Fruit fly (Drosophila melanogaster) whole organism, embryonic: Measurements from ENCODE around the gene CG5160.

Experiments
- BEAF-32 ChIP-seq: fragments of 200-800 bp; sonication (Bioruptor generic); optimal IDR thresholded peaks from 3 replicates; lab custom pipeline; 2017; ENCODE audit warnings: missing biosample characterization, missing genetic modification characterization, mild to moderate bottlenecking, moderate library complexity, missing genetic modification reagents
- CG10209 ChIP-seq: fragments of 200-800 bp; sonication (Bioruptor generic); optimal IDR thresholded peaks from 3 replicates; lab custom pipeline; 2017; ENCODE audit warnings: missing biosample characterization, mild to moderate bottlenecking, missing genetic modification characterization, missing genetic modification reagents
- CG10267 ChIP-seq: fragments of 200-800 bp; sonication (Bioruptor generic); optimal IDR thresholded peaks from 2 replicates; lab custom pipeline; 2018; ENCODE audit warnings: missing biosample characterization, mild to moderate bottlenecking, missing genetic modification characterization, moderate library complexity
- CG10565 ChIP-seq: fragments of 200-800 bp; sonication (Bioruptor generic); optimal IDR thresholded peaks from 3 replicates; lab custom pipeline; 2016; ENCODE audit warnings: missing biosample characterization, mild to moderate bottlenecking, missing genetic modification characterization
- CG11398 ChIP-seq: fragments of 200-800 bp; sonication (Bioruptor generic); optimal IDR thresholded peaks from 2 replicates; lab custom pipeline; 2016; ENCODE audit warnings: missing biosample characterization, missing genetic modification characterization
- CG11696 ChIP-seq: fragments of 200-800 bp; sonication (Bioruptor generic); IDR thresholded peaks from 2 replicates; pipeline ENCODE4 v1.3.6; 2022; ENCODE audit warnings: missing biosample characterization, missing genetic modification characterization
- CG12219 ChIP-seq: fragments of 200-800 bp; sonication (Bioruptor generic); optimal IDR thresholded peaks from 3 replicates; lab custom pipeline; 2018; ENCODE audit warnings: missing biosample characterization, mild to moderate bottlenecking, missing genetic modification characterization
- CG12391 ChIP-seq: fragments of 200-800 bp; sonication (Bioruptor generic); optimal IDR thresholded peaks from 3 replicates; lab custom pipeline; 2018; ENCODE audit warnings: missing biosample characterization, mild to moderate bottlenecking, missing genetic modification characterization, moderate library complexity
- CG14965 ChIP-seq: fragments of 200-800 bp; sonication (Bioruptor generic); optimal IDR thresholded peaks from 2 replicates; lab custom pipeline; 2016; ENCODE audit warnings: missing biosample characterization, missing genetic modification characterization, borderline replicate concordance
- CG15601 ChIP-seq: fragments of 200-800 bp; sonication (Bioruptor generic); optimal IDR thresholded peaks from 3 replicates; lab custom pipeline; 2019; ENCODE audit warnings: missing biosample characterization, mild to moderate bottlenecking, missing genetic modification characterization, moderate library complexity
- CG17568 ChIP-seq: fragments of 200-800 bp; sonication (Bioruptor generic); optimal IDR thresholded peaks from 2 replicates; lab custom pipeline; 2018; ENCODE audit warnings: missing biosample characterization, mild to moderate bottlenecking, missing genetic modification characterization, moderate library complexity
- CG18262 ChIP-seq: fragments of 200-800 bp; optimal IDR thresholded peaks from 3 replicates; lab custom pipeline; 2019; ENCODE audit warnings: missing biosample characterization, mild to moderate bottlenecking, missing genetic modification characterization, moderate library complexity
- CG1832 ChIP-seq: fragments of 200-800 bp; sonication (Bioruptor generic); optimal IDR thresholded peaks from 2 replicates; lab custom pipeline; 2017; ENCODE audit warnings: missing biosample characterization, mild to moderate bottlenecking, missing genetic modification characterization, inconsistent platforms
- CG2678 ChIP-seq: fragments of 200-800 bp; sonication (Bioruptor generic); optimal IDR thresholded peaks from 3 replicates; lab custom pipeline; 2019; ENCODE audit warnings: missing biosample characterization, mild to moderate bottlenecking, missing genetic modification characterization, moderate library complexity
- CG30020 ChIP-seq: fragments of 200-800 bp; optimal IDR thresholded peaks from 2 replicates; lab custom pipeline; 2019; ENCODE audit warnings: missing biosample characterization, mild to moderate bottlenecking, missing genetic modification characterization, moderate library complexity
- CG32767 ChIP-seq: fragments of 200-800 bp; sonication (Bioruptor generic); IDR thresholded peaks from 2 replicates; pipeline ENCODE4 v1.3.6; 2022; ENCODE audit warnings: missing biosample characterization, missing genetic modification characterization
- CG6175 ChIP-seq: fragments of 200-800 bp; sonication (Bioruptor generic); IDR thresholded peaks from 3 replicates; pipeline ENCODE4 v1.3.6; 2022; ENCODE audit warnings: missing biosample characterization, missing genetic modification characterization
- CG6654 ChIP-seq: fragments of 200-800 bp; sonication (Bioruptor generic); optimal IDR thresholded peaks from 2 replicates; lab custom pipeline; 2017; ENCODE audit warnings: missing biosample characterization, mild to moderate bottlenecking, missing genetic modification characterization
- CG6683 ChIP-seq: fragments of 200-800 bp; sonication (Bioruptor generic); optimal IDR thresholded peaks from 2 replicates; lab custom pipeline; 2017; ENCODE audit warnings: missing biosample characterization, mild to moderate bottlenecking, missing genetic modification characterization, missing genetic modification reagents
- CG8924 ChIP-seq: fragments of 200-800 bp; optimal IDR thresholded peaks from 3 replicates; lab custom pipeline; 2019; ENCODE audit warnings: missing biosample characterization, mild to moderate bottlenecking, missing genetic modification characterization, moderate library complexity
- CG9932 ChIP-seq: fragments of 200-800 bp; sonication (Bioruptor generic); IDR thresholded peaks from 2 replicates; pipeline ENCODE4 v1.3.6; 2022; ENCODE audit warnings: missing biosample characterization, missing genetic modification characterization
- CHES-1-like ChIP-seq: fragments of 200-800 bp; sonication (Bioruptor generic); optimal IDR thresholded peaks from 2 replicates; lab custom pipeline; 2016; ENCODE audit warnings: missing biosample characterization, missing genetic modification characterization
- CoRest ChIP-seq: fragments of 200-800 bp; sonication (Bioruptor generic); optimal IDR thresholded peaks from 3 replicates; lab custom pipeline; 2018; ENCODE audit warnings: missing biosample characterization, mild to moderate bottlenecking, missing genetic modification characterization, moderate library complexity
- E2f2 ChIP-seq: fragments of 200-800 bp; sonication (Bioruptor generic); IDR thresholded peaks from 2 replicates; pipeline ENCODE4 v1.3.6; 2022; ENCODE audit warnings: missing biosample characterization, missing genetic modification characterization
- Ets97D ChIP-seq: fragments of 200-800 bp; sonication (Bioruptor generic); optimal IDR thresholded peaks from 3 replicates; lab custom pipeline; 2016; ENCODE audit warnings: missing biosample characterization, missing genetic modification characterization
- Med ChIP-seq: fragments of 200-800 bp; sonication (Bioruptor generic); peaks from one replicate; lab custom pipeline; 2016; ENCODE audit warnings: missing biosample characterization, missing genetic modification characterization, mild to moderate bottlenecking, inconsistent platforms, moderate library complexity
- Meics ChIP-seq: fragments of 200-800 bp; sonication (Bioruptor generic); optimal IDR thresholded peaks from 2 replicates; lab custom pipeline; 2017; ENCODE audit warnings: missing biosample characterization, mild to moderate bottlenecking, missing genetic modification characterization
- Mes4 ChIP-seq: fragments of 200-800 bp; sonication (Bioruptor generic); optimal IDR thresholded peaks from 2 replicates; lab custom pipeline; 2016; ENCODE audit warnings: missing biosample characterization, missing genetic modification characterization
- bab2 ChIP-seq: fragments of 200-800 bp; sonication (Bioruptor generic); optimal IDR thresholded peaks from 2 replicates; lab custom pipeline; 2016; ENCODE audit warnings: missing biosample characterization, missing genetic modification characterization
- bcd ChIP-seq: fragments of 200-800 bp; sonication (Bioruptor generic); optimal IDR thresholded peaks from 2 replicates; lab custom pipeline; 2017; ENCODE audit warnings: missing biosample characterization, mild to moderate bottlenecking, missing genetic modification characterization
- caup ChIP-seq: fragments of 200-800 bp; sonication (Bioruptor generic); optimal IDR thresholded peaks from 3 replicates; lab custom pipeline; 2017; ENCODE audit warnings: missing biosample characterization, mild to moderate bottlenecking, missing genetic modification characterization, moderate library complexity; ENCODE audit not compliant: severe bottlenecking
- cg ChIP-seq: fragments of 200-800 bp; sonication (Bioruptor generic); optimal IDR thresholded peaks from 3 replicates; lab custom pipeline; 2019; ENCODE audit warnings: missing biosample characterization, mild to moderate bottlenecking, missing genetic modification characterization, moderate library complexity
- chm ChIP-seq: fragments of 200-800 bp; sonication (Bioruptor generic); IDR thresholded peaks from 2 replicates; pipeline ENCODE4 v1.3.6; 2022; ENCODE audit warnings: missing biosample characterization, missing genetic modification characterization
- ems ChIP-seq: fragments of 200-800 bp; sonication (Bioruptor generic); optimal IDR thresholded peaks from 3 replicates; lab custom pipeline; 2016; ENCODE audit warnings: missing biosample characterization, missing genetic modification characterization
- fd3F ChIP-seq: fragments of 200-800 bp; sonication (Bioruptor generic); optimal IDR thresholded peaks from 2 replicates; lab custom pipeline; 2018; ENCODE audit warnings: missing biosample characterization, mild to moderate bottlenecking, missing genetic modification characterization, moderate library complexity
- ftz-f1 ChIP-seq: fragments of 200-800 bp; sonication (Bioruptor generic); optimal IDR thresholded peaks from 2 replicates; lab custom pipeline; 2016; ENCODE audit warnings: missing biosample characterization, missing genetic modification characterization
- fu2 ChIP-seq: fragments of 200-800 bp; sonication (Bioruptor generic); optimal IDR thresholded peaks from 2 replicates; lab custom pipeline; 2016; ENCODE audit warnings: missing biosample characterization, missing genetic modification characterization
- ind ChIP-seq: fragments of 200-800 bp; sonication (Bioruptor generic); optimal IDR thresholded peaks from 3 replicates; lab custom pipeline; 2016; ENCODE audit warnings: missing biosample characterization, missing genetic modification characterization
- jing ChIP-seq: fragments of 200-800 bp; sonication (Bioruptor generic); optimal IDR thresholded peaks from 2 replicates; lab custom pipeline; 2018; ENCODE audit warnings: missing biosample characterization, mild to moderate bottlenecking, missing genetic modification characterization
- jumu ChIP-seq: fragments of 200-800 bp; sonication (Bioruptor generic); optimal IDR thresholded peaks from 3 replicates; lab custom pipeline; 2016; ENCODE audit warnings: missing biosample characterization, missing genetic modification characterization
- lab ChIP-seq: fragments of 200-800 bp; sonication (Bioruptor generic); optimal IDR thresholded peaks from 3 replicates; lab custom pipeline; 2017; ENCODE audit warnings: missing biosample characterization, missing genetic modification characterization, mild to moderate bottlenecking, moderate library complexity, missing genetic modification reagents
- lov ChIP-seq, 2 experiments: fragments of 200-800 bp in 1 of 2; fragments of >200 bp in 1 of 2; sonication (Bioruptor generic) in 1 of 2; IDR thresholded peaks in 1 of 2; optimal IDR thresholded peaks in 1 of 2; 2 replicates in 1 of 2; 3 replicates in 1 of 2; pipeline versions ENCODE4 v1.3.6 to Lab custom; 2017 to 2022; ENCODE audit warnings: missing biosample characterization in 1 of 2, missing genetic modification characterization in 1 of 2
- nerfin-2 ChIP-seq: fragments of 200-800 bp; sonication (Bioruptor generic); IDR thresholded peaks from 2 replicates; pipeline ENCODE4 v1.3.6; 2022; ENCODE audit warnings: missing biosample characterization, missing genetic modification characterization; ENCODE audit not compliant: partially characterized antibody
- peb ChIP-seq: fragments of 200-800 bp; sonication (Bioruptor generic); IDR thresholded peaks from 2 replicates; pipeline ENCODE4 v1.3.6; 2022; ENCODE audit warnings: missing biosample characterization, missing genetic modification characterization
- sens ChIP-seq: fragments of 200-800 bp; sonication (Bioruptor generic); peaks from one replicate; lab custom pipeline; 2016; ENCODE audit warnings: missing biosample characterization, missing genetic modification characterization
- vnd ChIP-seq: fragments of 200-800 bp; sonication (Bioruptor generic); IDR thresholded peaks from 3 replicates; pipeline ENCODE4 v1.3.6; 2022; ENCODE audit warnings: missing biosample characterization, missing genetic modification characterization; ENCODE audit not compliant: partially characterized antibody
- yki ChIP-seq: fragments of >200 bp; optimal IDR thresholded peaks from 3 replicates; lab custom pipeline; 2018

CG5160 gene

dm6 chr2L:7420305-7421287, 22.0 kb upstream of the CG5160 start (continued):
- TF ChIP-seq lov (optimal IDR thresholded peaks at IDR 0.05; lab: Kevin White, UChicago) (no peak), lov (GFP tag; IDR thresholded peaks at IDR 0.05; lab: Robert Waterston, UW) (no peak), CG10209 (GFP tag; lab: Kevin White, UChicago) (peak; percentile 52), jumu (GFP tag; lab: Kevin White, UChicago) (peak; percentile 17), peb (GFP tag; lab: Robert Waterston, UW) (no peak), CG10267 (tag; lab: Kevin White, UChicago) (peak; percentile 15), CG6683 (peak; percentile 29), fd3F (GFP tag; lab: Kevin White, UChicago) (peak; percentile 55), jing (GFP tag; lab: Kevin White, UChicago) (no peak), ems (GFP tag; lab: Kevin White, UChicago) (peak; percentile 64), CG12391 (tag; lab: Kevin White, UChicago) (peak; percentile 65), bcd (GFP tag; lab: Kevin White, UChicago) (peak; percentile 52), fu2 (GFP tag; lab: Kevin White, UChicago) (peak; percentile 65), CoRest (tag; lab: Kevin White, UChicago) (peak; percentile 37), CG32767 (no peak), lab (GFP tag; lab: Kevin White, UChicago) (peak; percentile 87), CG15601 (tag; lab: Kevin White, UChicago) (no peak), CG10565 (GFP tag; lab: Kevin White, UChicago) (no peak), BEAF-32 (GFP tag; lab: Kevin White, UChicago) (no peak), nerfin-2 (no peak), ftz-f1 (GFP tag; lab: Kevin White, UChicago) (no peak), CG9932 (peak; percentile 75), ind (GFP tag; lab: Kevin White, UChicago) (peak; percentile 67), CG18262 (tag; lab: Kevin White, UChicago) (peak; percentile 47), Ets97D (GFP tag; lab: Kevin White, UChicago) (no peak), CG14965 (GFP tag; lab: Kevin White, UChicago) (no peak), CG11696 (GFP tag; lab: Robert Waterston, UW) (no peak), cg (GFP tag; lab: Kevin White, UChicago) (no peak), caup (GFP tag; lab: Kevin White, UChicago) (peak; percentile 71), CG1832 (GFP tag; lab: Kevin White, UChicago) (peak; percentile 47), CG2678 (tag; lab: Kevin White, UChicago) (peak; percentile 73), Med (GFP tag; lab: Kevin White, UChicago) (peak; percentile 94), CG8924 (tag; lab: Kevin White, UChicago) (peak; percentile 52), CG30020 (tag; lab: Kevin White, UChicago) (no peak), CG6175 (GFP tag; lab: Robert Waterston, UW) (no peak), Meics (GFP tag; lab: Kevin White, UChicago) (peak; percentile 83), Mes4 (GFP tag; lab: Kevin White, UChicago) (peak; percentile 2), CHES-1-like (peak; percentile 81), yki (lab: Kevin White, UChicago) (no peak), CG6654 (GFP tag; lab: Kevin White, UChicago) (no peak), chm (peak; percentile 81), E2f2 (GFP tag; lab: Robert Waterston, UW) (no peak; the same call in 1 of the 2 replicates), sens (GFP tag; lab: Kevin White, UChicago) (peak; percentile 90), bab2 (GFP tag; lab: Kevin White, UChicago) (peak; percentile 15), CG11398 (peak; percentile 13), vnd (GFP tag; lab: Robert Waterston, UW) (no peak), CG17568 (GFP tag; lab: Kevin White, UChicago) (no peak), CG12219 (GFP tag; lab: Kevin White, UChicago) (peak; percentile 30)
